Worm (Caenorhabditis elegans) whole organism, L1 larva: ENCODE data around the gene F45E1.1.

Source experiments
- C34B4.2 ChIP-seq: sonication (generic microtip); optimal IDR thresholded peaks from 2 replicates; lab custom pipeline; 2017; ENCODE audit warnings: mild to moderate bottlenecking, missing genetic modification characterization, missing compliant biosample characterization
- Y116A8C.19 ChIP-seq: sonication (generic microtip); optimal IDR thresholded peaks from 2 replicates; lab custom pipeline; 2016; ENCODE audit warnings: missing compliant biosample characterization, missing genetic modification characterization, borderline replicate concordance
- alr-1 ChIP-seq: fragments of 200-800 bp; sonication (Bioruptor generic); optimal IDR thresholded peaks from 2 replicates; lab custom pipeline; 2018; ENCODE audit warnings: borderline replicate concordance, mild to moderate bottlenecking, missing genetic modification characterization, missing compliant biosample characterization
- blmp-1 ChIP-seq: fragments of 150-350 bp; optimal IDR thresholded peaks from 2 replicates; lab custom pipeline; 2014; ENCODE audit warnings: missing biosample characterization, missing genetic modification characterization
- ceh-63 ChIP-seq: fragments of 200-800 bp; sonication (Bioruptor generic); optimal IDR thresholded peaks from 2 replicates; lab custom pipeline; 2018; ENCODE audit warnings: mild to moderate bottlenecking, missing genetic modification characterization, missing compliant biosample characterization
- ceh-82 ChIP-seq, 3 experiments: fragments of 150-350 bp in 1 of 3; sonication (generic microtip) in 2 of 3; optimal IDR thresholded peaks; 2 replicates each; lab custom pipeline; 2014 to 2017; ENCODE audit warnings: missing biosample characterization in 3 of 3, missing genetic modification characterization in 3 of 3
- ceh-90 ChIP-seq: sonication (generic microtip); optimal IDR thresholded peaks from 2 replicates; lab custom pipeline; 2016; ENCODE audit warnings: missing genetic modification characterization, missing compliant biosample characterization
- dsc-1 ChIP-seq: sonication (generic microtip); optimal IDR thresholded peaks from 2 replicates; lab custom pipeline; 2016; ENCODE audit warnings: mild to moderate bottlenecking, missing genetic modification characterization, missing compliant biosample characterization
- efl-1 ChIP-seq, 4 experiments: fragments of 150-350 bp; optimal IDR thresholded peaks in 3 of 4; peaks in 1 of 4; 1 replicate in 1 of 4; 2 replicates in 3 of 4; lab custom pipeline; 2014; ENCODE audit warnings: missing biosample characterization in 2 of 4, missing genetic modification characterization in 2 of 4, missing genetic modification reagents in 2 of 4
- efl-3 ChIP-seq: fragments of 200-800 bp; sonication (Bioruptor generic); optimal IDR thresholded peaks from 2 replicates; lab custom pipeline; 2018; ENCODE audit warnings: mild to moderate bottlenecking, missing genetic modification characterization, missing compliant biosample characterization
- elt-2 ChIP-seq: sonication (generic microtip); optimal IDR thresholded peaks from 2 replicates; lab custom pipeline; 2016; ENCODE audit warnings: missing genetic modification characterization, mild to moderate bottlenecking, inconsistent platforms, missing compliant biosample characterization, missing genetic modification reagents
- elt-3 ChIP-seq, 6 experiments: fragments of 150-350 bp in 1 of 6; sonication (generic microtip); optimal IDR thresholded peaks; 2 replicates each; lab custom pipeline; 2017 to 2018; ENCODE audit warnings: missing biosample characterization in 6 of 6, missing genetic modification characterization in 6 of 6, inconsistent platforms in 1 of 6
- fkh-4 ChIP-seq: sonication (generic microtip); optimal IDR thresholded peaks from 2 replicates; lab custom pipeline; 2016; ENCODE audit warnings: missing compliant biosample characterization, missing genetic modification characterization, borderline replicate concordance
- fkh-8 ChIP-seq: sonication (generic microtip); optimal IDR thresholded peaks from 2 replicates; lab custom pipeline; 2016; ENCODE audit warnings: mild to moderate bottlenecking, missing genetic modification characterization, missing compliant biosample characterization
- fos-1 ChIP-seq: fragments of 150-350 bp; optimal IDR thresholded peaks from 2 replicates; lab custom pipeline; 2014; ENCODE audit warnings: missing biosample characterization, missing genetic modification characterization
- hlh-17 ChIP-seq: fragments of 200-800 bp; sonication (Bioruptor generic); optimal IDR thresholded peaks from 2 replicates; lab custom pipeline; 2018; ENCODE audit warnings: missing genetic modification characterization, mild to moderate bottlenecking, missing compliant biosample characterization, moderate library complexity, borderline replicate concordance
- hpl-2 ChIP-seq: fragments of 150-350 bp; optimal IDR thresholded peaks from 2 replicates; lab custom pipeline; 2014; ENCODE audit warnings: missing biosample characterization, missing genetic modification reagents, missing genetic modification characterization
- lin-13 ChIP-seq: fragments of 150-350 bp; optimal IDR thresholded peaks from 2 replicates; lab custom pipeline; 2014; ENCODE audit warnings: missing biosample characterization, missing genetic modification reagents, missing genetic modification characterization
- lin-14 ChIP-seq: fragments of 200-800 bp; sonication (Bioruptor generic); optimal IDR thresholded peaks from 2 replicates; lab custom pipeline; 2018; ENCODE audit warnings: mild to moderate bottlenecking, missing genetic modification characterization, moderate library complexity, missing compliant biosample characterization
- lin-15B ChIP-seq: fragments of 150-350 bp; sonication (generic microtip); optimal IDR thresholded peaks from 3 replicates; lab custom pipeline; 2014; ENCODE audit warnings: missing biosample characterization, missing genetic modification characterization
- lin-35 ChIP-seq, 2 experiments: fragments of 150-350 bp; optimal IDR thresholded peaks; 2 replicates each; lab custom pipeline; 2014; ENCODE audit warnings: missing biosample characterization in 2 of 2, missing genetic modification characterization in 2 of 2, missing genetic modification reagents in 2 of 2
- lir-3 ChIP-seq: sonication (generic microtip); optimal IDR thresholded peaks from 2 replicates; lab custom pipeline; 2016; ENCODE audit warnings: mild to moderate bottlenecking, missing genetic modification characterization, moderate library complexity, missing compliant biosample characterization; ENCODE audit not compliant: poor library complexity
- lsy-2 ChIP-seq, 2 experiments: fragments of 150-350 bp; optimal IDR thresholded peaks; 2 replicates each; lab custom pipeline; 2014; ENCODE audit warnings: missing biosample characterization in 2 of 2, missing genetic modification characterization in 2 of 2
- mef-2 ChIP-seq: fragments of 150-350 bp; optimal IDR thresholded peaks from 2 replicates; lab custom pipeline; 2014; ENCODE audit warnings: missing biosample characterization, missing genetic modification characterization
- mep-1 ChIP-seq: fragments of 150-350 bp; optimal IDR thresholded peaks from 2 replicates; lab custom pipeline; 2014; ENCODE audit warnings: missing biosample characterization, missing genetic modification characterization
- nhr-19 ChIP-seq: fragments of 200-800 bp; sonication (Bioruptor generic); conservative IDR thresholded peaks from 2 replicates; pipeline ENCODE4 v1.3.6; 2022; ENCODE audit warnings: missing genetic modification characterization, missing compliant biosample characterization
- nhr-20 ChIP-seq: sonication (generic microtip); optimal IDR thresholded peaks from 2 replicates; lab custom pipeline; 2016; ENCODE audit warnings: mild to moderate bottlenecking, missing genetic modification characterization, missing compliant biosample characterization
- nhr-28 ChIP-seq: fragments of 150-350 bp; optimal IDR thresholded peaks from 2 replicates; lab custom pipeline; 2014; ENCODE audit warnings: missing biosample characterization, missing genetic modification characterization
- nhr-71 ChIP-seq: sonication (generic microtip); optimal IDR thresholded peaks from 2 replicates; lab custom pipeline; 2016; ENCODE audit warnings: mild to moderate bottlenecking, missing genetic modification characterization, moderate library complexity, missing compliant biosample characterization
- nhr-76 ChIP-seq: sonication (generic microtip); optimal IDR thresholded peaks from 2 replicates; lab custom pipeline; 2017; ENCODE audit warnings: missing biosample characterization, missing genetic modification characterization
- nhr-77 ChIP-seq: fragments of 150-350 bp; optimal IDR thresholded peaks from 2 replicates; lab custom pipeline; 2014; ENCODE audit warnings: missing biosample characterization, missing genetic modification characterization
- nhr-84 ChIP-seq: sonication (generic microtip); optimal IDR thresholded peaks from 2 replicates; lab custom pipeline; 2017; ENCODE audit warnings: missing biosample characterization, missing genetic modification characterization
- nhr-85 ChIP-seq: sonication (generic microtip); peaks from one replicate; lab custom pipeline; 2016; ENCODE audit warnings: missing genetic modification characterization, inconsistent platforms, missing compliant biosample characterization
- pag-3 ChIP-seq: sonication (generic microtip); optimal IDR thresholded peaks from 2 replicates; lab custom pipeline; 2017; ENCODE audit warnings: missing genetic modification characterization, mild to moderate bottlenecking, missing compliant biosample characterization, antibody characterized with exemption, borderline replicate concordance; ENCODE audit not compliant: insufficient read depth
- pax-3 ChIP-seq: fragments of 200-800 bp; sonication (Bioruptor generic); optimal IDR thresholded peaks from 2 replicates; lab custom pipeline; 2018; ENCODE audit warnings: mild to moderate bottlenecking, missing genetic modification characterization, moderate library complexity, missing compliant biosample characterization
- pqm-1 ChIP-seq: sonication (generic microtip); optimal IDR thresholded peaks from 3 replicates; lab custom pipeline; 2017; ENCODE audit warnings: missing biosample characterization, missing genetic modification characterization
- rnt-1 ChIP-seq: sonication (generic microtip); optimal IDR thresholded peaks from 2 replicates; lab custom pipeline; 2016; ENCODE audit warnings: mild to moderate bottlenecking, missing genetic modification characterization, moderate library complexity, missing compliant biosample characterization
- snpc-4 ChIP-seq: fragments of 150-350 bp; optimal IDR thresholded peaks from 2 replicates; lab custom pipeline; 2014; ENCODE audit warnings: missing biosample characterization, missing genetic modification characterization
- snu-23 ChIP-seq: sonication (generic microtip); optimal IDR thresholded peaks from 2 replicates; lab custom pipeline; 2016; ENCODE audit warnings: missing genetic modification characterization, missing compliant biosample characterization
- sptf-1 ChIP-seq: fragments of 150-350 bp; optimal IDR thresholded peaks from 2 replicates; lab custom pipeline; 2014; ENCODE audit warnings: missing biosample characterization, missing genetic modification characterization
- sup-37 ChIP-seq: fragments of 200-800 bp; sonication (Bioruptor generic); optimal IDR thresholded peaks from 2 replicates; lab custom pipeline; 2018; ENCODE audit warnings: mild to moderate bottlenecking, missing genetic modification characterization, missing compliant biosample characterization
- tbx-2 ChIP-seq: sonication (generic microtip); optimal IDR thresholded peaks from 2 replicates; lab custom pipeline; 2016; ENCODE audit warnings: missing genetic modification characterization, missing compliant biosample characterization
- unc-30 ChIP-seq: sonication (generic microtip); optimal IDR thresholded peaks from 2 replicates; lab custom pipeline; 2017; ENCODE audit warnings: missing biosample characterization, missing genetic modification characterization
- unc-86 ChIP-seq: sonication (generic microtip); optimal IDR thresholded peaks from 2 replicates; lab custom pipeline; 2016; ENCODE audit warnings: missing genetic modification characterization, missing compliant biosample characterization
- unc-98 ChIP-seq: fragments of 200-800 bp; sonication (Bioruptor generic); IDR thresholded peaks from 2 replicates; pipeline ENCODE4 v1.3.6; 2022; ENCODE audit warnings: missing genetic modification characterization, missing compliant biosample characterization
- ztf-4 ChIP-seq: fragments of 150-350 bp; optimal IDR thresholded peaks from 2 replicates; lab custom pipeline; 2014; ENCODE audit warnings: missing biosample characterization, missing genetic modification characterization

F45E1.1 gene

ce11 chrX:7982047-7982446 is 21.4 kb upstream of the F45E1.1 start, which contains the start of gene his-71 (continued):
- no peak for TF ChIP-seq ceh-90 (tag; lab: Kevin White, UChicago)
- no peak for TF ChIP-seq lin-15B (tag; lab: Kevin White, UChicago)
- TF ChIP-seq lir-3 (tag; lab: Kevin White, UChicago): no peak
- TF ChIP-seq rnt-1 (tag; lab: Kevin White, UChicago): no peak
- TF ChIP-seq unc-98: no peak
- TF ChIP-seq nhr-19 (GFP tag; lab: Robert Waterston, UW): no peak
- peak in 1 of 2 experiments; percentile 40 for TF ChIP-seq lin-35 (GFP tag; optimal IDR thresholded peaks at IDR 0.05; lab: Kevin White, UChicago)
- TF ChIP-seq efl-3 (GFP tag; lab: Kevin White, UChicago): no peak
- peak; percentile 70 for TF ChIP-seq fkh-8 (tag; lab: Kevin White, UChicago)
- no peak for TF ChIP-seq ceh-63 (GFP tag; lab: Kevin White, UChicago)

DNA sequence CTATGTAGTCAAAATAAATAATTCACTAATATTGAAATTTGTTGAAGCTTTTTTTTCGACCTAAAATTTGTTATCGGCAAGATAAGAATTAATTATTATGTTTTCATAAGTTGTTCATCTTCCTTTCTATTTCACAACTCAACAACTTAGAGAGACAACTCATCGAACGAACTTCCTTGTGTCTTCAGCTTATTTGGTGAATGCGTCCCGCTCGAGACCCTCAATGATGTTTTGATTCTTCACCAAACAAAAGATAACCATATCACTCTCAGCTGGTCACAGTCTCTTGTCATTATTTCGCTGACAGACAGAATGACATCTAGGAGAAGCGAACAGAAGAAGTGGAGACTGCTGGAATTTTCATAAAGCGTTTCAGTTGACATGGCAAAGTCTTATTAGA is 18.7 kb upstream of the F45E1.1 start:
- TF ChIP-seq fkh-4 (tag; lab: Kevin White, UChicago) (no peak), nhr-76 (tag; lab: Kevin White, UChicago) (no peak), fos-1 (tag; lab: Kevin White, UChicago) (no peak), nhr-84 (tag; lab: Kevin White, UChicago) (no peak), tbx-2 (no peak), pag-3 (tag; lab: Kevin White, UChicago) (no peak), efl-1 (optimal IDR thresholded peaks at IDR 0.05; lab: Kevin White, UChicago) (no peak), efl-1 (GFP tag; optimal IDR thresholded peaks at IDR 0.05 in 1 of 2; lab: Kevin White, UChicago) (peak in 1 of 2 experiments; percentile 67), pqm-1 (tag; lab: Kevin White, UChicago) (no peak), unc-98 (no peak), blmp-1 (peak; percentile 4), fkh-8 (tag; lab: Kevin White, UChicago) (no peak)

DNA sequence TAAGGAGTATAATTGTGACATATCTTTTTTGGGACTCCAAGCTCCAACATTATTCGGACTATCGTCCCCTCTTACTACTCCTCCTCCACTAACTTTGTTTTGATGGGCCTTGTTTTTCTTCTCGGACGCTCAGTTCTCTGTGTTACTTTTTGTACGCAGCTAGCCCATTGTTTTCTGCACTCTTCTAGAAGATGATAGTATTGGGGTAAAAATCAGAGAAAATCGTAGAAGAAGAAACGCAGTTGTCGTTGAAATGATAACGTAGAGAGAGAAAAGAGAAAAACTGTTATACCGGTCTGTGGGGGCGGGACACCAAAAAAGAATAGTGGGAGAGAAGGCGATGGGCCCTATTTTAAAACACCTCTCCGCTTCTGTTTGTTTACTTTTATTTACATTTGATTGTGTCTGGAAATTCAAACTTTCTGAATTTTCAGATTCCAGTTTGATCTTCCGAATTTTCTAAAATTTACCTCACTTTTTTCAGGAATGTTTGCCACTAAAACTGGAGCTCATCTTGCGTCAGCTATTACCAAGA is 17.9 kb upstream of the F45E1.1 start, which contains the start of gene F45E1.4:
Gene F45E1.4, plus strand, starts transcription at position 485 of the 535 bp plus-strand sequence.
- no peak for TF ChIP-seq efl-1 (optimal IDR thresholded peaks at IDR 0.05; lab: Kevin White, UChicago)
- TF ChIP-seq efl-1 (GFP tag; optimal IDR thresholded peaks at IDR 0.05 in 1 of 2; lab: Kevin White, UChicago): peak in 1 of 2 experiments; percentile 92
- peak; percentile 82 for TF ChIP-seq nhr-85 (tag; lab: Kevin White, UChicago)
- no peak for TF ChIP-seq nhr-77 (tag; lab: Kevin White, UChicago)
- TF ChIP-seq sup-37 (GFP tag; lab: Kevin White, UChicago): no peak
- TF ChIP-seq Y116A8C.19 (tag; lab: Kevin White, UChicago): no peak
- TF ChIP-seq unc-30 (tag; lab: Kevin White, UChicago): no peak
- no peak for TF ChIP-seq pax-3 (tag; lab: Kevin White, UChicago)
- no peak for TF ChIP-seq mef-2 (tag; lab: Kevin White, UChicago)
- no peak for TF ChIP-seq snpc-4
- no peak for TF ChIP-seq alr-1 (tag; lab: Kevin White, UChicago)
- TF ChIP-seq snu-23: peak; percentile 38
- TF ChIP-seq nhr-28 (tag; lab: Kevin White, UChicago): no peak
- TF ChIP-seq mep-1 (tag; lab: Kevin White, UChicago): peak; percentile 1
- peak; percentile 52 for TF ChIP-seq nhr-20 (tag; lab: Kevin White, UChicago)
- TF ChIP-seq hpl-2: no peak
- no peak for TF ChIP-seq ceh-82 (tag; optimal IDR thresholded peaks at IDR 0.05; lab: Kevin White, UChicago)
- TF ChIP-seq lin-14 (GFP tag; lab: Kevin White, UChicago): peak; percentile 34
- TF ChIP-seq ztf-4: no peak
- TF ChIP-seq ceh-90 (tag; lab: Kevin White, UChicago): no peak
- no peak for TF ChIP-seq lin-13 (GFP tag; lab: Kevin White, UChicago)
- TF ChIP-seq fkh-4 (tag; lab: Kevin White, UChicago): no peak
- TF ChIP-seq sptf-1 (tag; lab: Kevin White, UChicago): no peak
- no peak for TF ChIP-seq hlh-17 (GFP tag; lab: Kevin White, UChicago)
- no peak for TF ChIP-seq elt-2
- peak; percentile 11 for TF ChIP-seq tbx-2
- TF ChIP-seq lin-35 (GFP tag; optimal IDR thresholded peaks at IDR 0.05; lab: Kevin White, UChicago): no peak
- peak; percentile 21 for TF ChIP-seq nhr-71 (tag; lab: Kevin White, UChicago)
- TF ChIP-seq lsy-2 (tag; optimal IDR thresholded peaks at IDR 0.05; lab: Kevin White, UChicago): no peak
- TF ChIP-seq dsc-1 (tag; lab: Kevin White, UChicago): no peak
- TF ChIP-seq ceh-63 (GFP tag; lab: Kevin White, UChicago): no peak
- no peak for TF ChIP-seq C34B4.2 (tag; lab: Kevin White, UChicago)
- no peak for TF ChIP-seq rnt-1 (tag; lab: Kevin White, UChicago)
- peak; percentile 61 for TF ChIP-seq blmp-1
- TF ChIP-seq unc-86 (tag; lab: Kevin White, UChicago): no peak
- TF ChIP-seq elt-3 (tag; optimal IDR thresholded peaks at IDR 0.05; lab: Kevin White, UChicago): peak in 2 of 6 experiments; percentile 42 to 67
